Fruit fly (Drosophila melanogaster) whole organism, wandering third instar larva: ENCODE measurements around the gene Ir94f.

Source experiments
- Abd-B ChIP-seq: fragments of >200 bp; optimal IDR thresholded peaks from 2 replicates; lab custom pipeline; 2017; ENCODE audit warnings: missing biosample characterization, missing genetic modification characterization
- CG9705 ChIP-seq: fragments of 200-800 bp; sonication (Bioruptor generic); optimal IDR thresholded peaks from 2 replicates; lab custom pipeline; 2018; ENCODE audit warnings: missing biosample characterization, mild to moderate bottlenecking, missing genetic modification characterization
- Dfd ChIP-seq: fragments of >200 bp; optimal IDR thresholded peaks from 2 replicates; lab custom pipeline; 2017; ENCODE audit warnings: missing biosample characterization, missing genetic modification characterization
- Hr78 ChIP-seq: fragments of >200 bp; optimal IDR thresholded peaks from 2 replicates; lab custom pipeline; 2017; ENCODE audit warnings: missing biosample characterization, missing genetic modification characterization
- OdsH ChIP-seq: fragments of 200-800 bp; sonication (Bioruptor generic); optimal IDR thresholded peaks from 2 replicates; lab custom pipeline; 2016; ENCODE audit warnings: missing biosample characterization, mild to moderate bottlenecking, missing genetic modification characterization
- Sp1 ChIP-seq: fragments of 200-800 bp; sonication (Bioruptor generic); optimal IDR thresholded peaks from 3 replicates; lab custom pipeline; 2019; ENCODE audit warnings: missing biosample characterization, mild to moderate bottlenecking, missing genetic modification characterization, moderate library complexity
- Vsx2 ChIP-seq: fragments of 200-300, 225-300 bp; sonication (Bioruptor generic); optimal IDR thresholded peaks from 2 replicates; lab custom pipeline; 2018; ENCODE audit warnings: missing biosample characterization, missing genetic modification characterization; ENCODE audit not compliant: partially characterized antibody
- foxo ChIP-seq, 2 experiments: fragments of 200-800 bp; sonication (Bioruptor generic); optimal IDR thresholded peaks; 2 replicates in 1 of 2; 3 replicates in 1 of 2; lab custom pipeline; 2016 to 2017; ENCODE audit warnings: missing biosample characterization in 2 of 2, missing genetic modification characterization in 2 of 2
- h ChIP-seq: fragments of 200-800 bp; sonication (Bioruptor generic); optimal IDR thresholded peaks from 3 replicates; lab custom pipeline; 2016; ENCODE audit warnings: missing biosample characterization, mild to moderate bottlenecking, missing genetic modification characterization
- lola ChIP-seq: fragments of >200 bp; optimal IDR thresholded peaks from 2 replicates; lab custom pipeline; 2017; ENCODE audit warnings: missing biosample characterization, missing genetic modification characterization
- sv ChIP-seq: fragments of 200-800 bp; sonication (Bioruptor generic); optimal IDR thresholded peaks from 3 replicates; lab custom pipeline; 2016; ENCODE audit warnings: missing biosample characterization, missing genetic modification characterization

DNA sequence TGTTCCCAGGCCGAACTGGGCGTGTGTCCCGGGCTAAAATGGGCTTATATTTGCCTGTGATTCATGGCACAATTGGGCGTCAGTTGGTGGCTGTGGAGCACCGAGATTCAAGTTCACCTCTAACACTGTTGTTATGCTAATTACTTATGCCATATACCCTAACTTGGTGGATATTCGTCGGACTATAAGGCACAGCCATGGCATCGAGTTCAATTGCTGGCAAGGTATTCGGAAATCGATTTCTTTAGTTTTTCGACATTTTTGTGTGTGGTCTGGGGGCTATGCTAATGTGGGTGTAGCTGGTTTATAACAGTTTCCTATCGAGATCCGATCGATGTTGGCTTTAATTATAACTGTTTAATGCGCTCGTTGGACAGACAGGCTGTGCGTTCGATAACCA is 44.4 kb downstream of the Ir94f start:
- TF ChIP-seq Sp1 (GFP tag; lab: Kevin White, UChicago) (no peak), foxo (GFP tag; optimal IDR thresholded peaks at IDR 0.05; lab: Kevin White, UChicago) (no peak), Vsx2 (GFP tag; lab: Kevin White, UChicago) (no peak), OdsH (GFP tag; lab: Kevin White, UChicago) (no peak), CG9705 (GFP tag; lab: Kevin White, UChicago) (no peak), Abd-B (GFP tag; lab: Kevin White, UChicago) (no peak), lola (GFP tag; lab: Kevin White, UChicago) (no peak), sv (GFP tag; lab: Kevin White, UChicago) (no peak), Hr78 (GFP tag; lab: Kevin White, UChicago) (no peak), h (GFP tag; lab: Kevin White, UChicago) (no peak), Dfd (GFP tag; lab: Kevin White, UChicago) (no peak)
